Worm (Caenorhabditis elegans): ENCODE data around the gene nuo-4.

nuo-4 gene

ce11 chrIII:7201378-7202256 lies 43.0 kb upstream of the nuo-4 start, which contains the start of gene dpy-31 (continued):
- no peak for TF ChIP-seq lin-13 (GFP tag; optimal IDR thresholded peaks at IDR 0.05)
- TF ChIP-seq skn-1 (tag; optimal IDR thresholded peaks at IDR 0.05), result no peak
- no peak for TF ChIP-seq pag-3 (tag; optimal IDR thresholded peaks at IDR 0.05; ENCODE audit: borderline replicate concordance, insufficient read depth)
- no peak for TF ChIP-seq hlh-4 (tag; optimal IDR thresholded peaks at IDR 0.05)
- TF ChIP-seq nhr-28 (tag; optimal IDR thresholded peaks at IDR 0.05), result no peak
- TF ChIP-seq tbx-2 (tag; optimal IDR thresholded peaks at IDR 0.05), result peak; percentile 19
- TF ChIP-seq mab-9 (GFP tag; IDR thresholded peaks at IDR 0.05), result no peak
- TF ChIP-seq C34B4.2 (tag; optimal IDR thresholded peaks at IDR 0.05), result no peak
- TF ChIP-seq nhr-85 (tag), result no peak
- peak in 2 of 3 experiments; percentile 2 to 17 for TF ChIP-seq dpl-1 (GFP tag; optimal IDR thresholded peaks at IDR 0.05)
- TF ChIP-seq aly-2 (tag; optimal IDR thresholded peaks at IDR 0.05), result no peak
- TF ChIP-seq efl-1 (optimal IDR thresholded peaks at IDR 0.05), result no peak
- TF ChIP-seq efl-1 (GFP tag; optimal IDR thresholded peaks at IDR 0.05 in 1 of 2), result peak in 1 of 2 experiments; percentile 42
- no peak for TF ChIP-seq unc-98 (GFP tag; IDR thresholded peaks at IDR 0.05)
- no peak for TF ChIP-seq egl-27 (tag; optimal IDR thresholded peaks at IDR 0.05)
- TF ChIP-seq sup-37 (GFP tag; optimal IDR thresholded peaks at IDR 0.05), result no peak
- no peak for TF ChIP-seq isw-1 (GFP tag; IDR thresholded peaks at IDR 0.05)
- no peak for TF ChIP-seq mef-2 (tag; optimal IDR thresholded peaks at IDR 0.05)
- TF ChIP-seq lsy-2 (tag; optimal IDR thresholded peaks at IDR 0.05), result peak; percentile 8 to 57
- TF ChIP-seq ceh-82 (tag; optimal IDR thresholded peaks at IDR 0.05), result no peak
- TF ChIP-seq lin-14 (GFP tag; optimal IDR thresholded peaks at IDR 0.05), result peak; percentile 58
- TF ChIP-seq ztf-4 (tag; optimal IDR thresholded peaks at IDR 0.05), result no peak
- TF ChIP-seq dsc-1 (tag; optimal IDR thresholded peaks at IDR 0.05), result no peak
- TF ChIP-seq nhr-12 (tag; optimal IDR thresholded peaks at IDR 0.05), result no peak
- no peak for TF ChIP-seq hlh-17 (GFP tag; optimal IDR thresholded peaks at IDR 0.05; ENCODE audit: borderline replicate concordance)
- no peak for TF ChIP-seq egl-13 (tag; optimal IDR thresholded peaks at IDR 0.05)
- peak; percentile 29 for TF ChIP-seq mep-1 (tag; optimal IDR thresholded peaks at IDR 0.05)
- TF ChIP-seq nhr-20 (tag; optimal IDR thresholded peaks at IDR 0.05), result peak; percentile 35
- TF ChIP-seq jun-1 (tag; optimal IDR thresholded peaks at IDR 0.05), result no peak

- TF ChIP-seq ama-1 (optimal IDR thresholded peaks at IDR 0.05) (no peak), isw-1 (GFP tag; IDR thresholded peaks at IDR 0.05) (no peak), lsy-2 (tag; optimal IDR thresholded peaks at IDR 0.05) (peak; percentile 3 to 24), fos-1 (tag; optimal IDR thresholded peaks at IDR 0.05) (no peak), blmp-1 (tag; optimal IDR thresholded peaks at IDR 0.05) (peak; percentile 53), nhr-85 (tag) (peak; percentile 91), nhr-71 (tag; optimal IDR thresholded peaks at IDR 0.05) (peak; percentile 40), elt-3 (tag; optimal IDR thresholded peaks at IDR 0.05) (peak in 3 of 6 experiments; percentile 13 to 92 (median 48)), snu-23 (GFP tag; optimal IDR thresholded peaks at IDR 0.05) (peak; percentile 23), efl-1 (optimal IDR thresholded peaks at IDR 0.05) (no peak), efl-1 (GFP tag; optimal IDR thresholded peaks at IDR 0.05 in 1 of 2) (peak in 1 of 2 experiments; percentile 21), lin-35 (GFP tag; optimal IDR thresholded peaks at IDR 0.05) (peak in 1 of 2 experiments; percentile 6), lin-14 (GFP tag; optimal IDR thresholded peaks at IDR 0.05) (peak; percentile 22)
These were observed 40.9 kb upstream of the nuo-4 start for ce11 chrIII:7199467-7199866.

ce11 chrIII:7198838-7199237 lies 40.2 kb upstream of the nuo-4 start, which contains the start of gene pfd-5:
Gene pfd-5, minus strand, starts transcription at chrIII:7198884.
- TF ChIP-seq ceh-63 (GFP tag; optimal IDR thresholded peaks at IDR 0.05), result no peak
- TF ChIP-seq mab-9 (GFP tag; IDR thresholded peaks at IDR 0.05), result no peak
- TF ChIP-seq swsn-7 (tag; optimal IDR thresholded peaks at IDR 0.05), result peak; percentile 72
- peak; percentile 76 for TF ChIP-seq lin-14 (GFP tag; optimal IDR thresholded peaks at IDR 0.05)
- TF ChIP-seq dpl-1 (GFP tag; optimal IDR thresholded peaks at IDR 0.05), result peak; percentile 90 to 96 (median 93)
- no peak for TF ChIP-seq alr-1 (tag; optimal IDR thresholded peaks at IDR 0.05; ENCODE audit: borderline replicate concordance)
- no peak for TF ChIP-seq zip-4 (GFP tag; optimal IDR thresholded peaks at IDR 0.05)
- TF ChIP-seq mef-2 (tag; optimal IDR thresholded peaks at IDR 0.05), result no peak
- TF ChIP-seq fkh-10 (GFP tag; optimal IDR thresholded peaks at IDR 0.05), result no peak
- TF ChIP-seq rnt-1 (tag; optimal IDR thresholded peaks at IDR 0.05), result peak; percentile 97
- TF ChIP-seq nhr-71 (tag; optimal IDR thresholded peaks at IDR 0.05), result peak; percentile 82
- peak; percentile 25 for TF ChIP-seq lin-15B (tag; optimal IDR thresholded peaks at IDR 0.05)
- no peak for TF ChIP-seq vab-15 (tag; optimal IDR thresholded peaks at IDR 0.05)
- peak; percentile 85 for TF ChIP-seq nhr-47 (tag; optimal IDR thresholded peaks at IDR 0.05)
- TF ChIP-seq hpl-2 (GFP tag; optimal IDR thresholded peaks at IDR 0.05), result no peak
- no peak for TF ChIP-seq lin-39 (tag; optimal IDR thresholded peaks at IDR 0.05)
- TF ChIP-seq xbp-1 (tag; optimal IDR thresholded peaks at IDR 0.05), result peak; percentile 77
- TF ChIP-seq nhr-11 (tag; optimal IDR thresholded peaks at IDR 0.05), result no peak

Measured in whole organism, L1 larva.